Fruit fly (Drosophila melanogaster) whole organism: ENCODE data around the gene CG1632.

ENCODE experiments used
- CG8478 ChIP-seq: fragments of >200 bp; optimal IDR thresholded peaks from 2 replicates; lab custom pipeline; 2018; ENCODE audit warnings: inconsistent platforms
- psq ChIP-seq: fragments of >200 bp; optimal IDR thresholded peaks from 2 replicates; lab custom pipeline; 2017

- no peak for TF ChIP-seq psq (lab: Kevin White, UChicago)
- TF ChIP-seq CG8478 (lab: Kevin White, UChicago): no peak
Observed at dm6 chrX:8294493-8295337, 42.2 kb downstream of the CG1632 start.
